Fruit fly (Drosophila melanogaster) whole organism, embryonic: ENCODE data around the gene Uro.

Experiments used
- BEAF-32 ChIP-seq: fragments of 200-800 bp; sonication (Bioruptor generic); optimal IDR thresholded peaks from 3 replicates; lab custom pipeline; 2017; ENCODE audit warnings: missing biosample characterization, missing genetic modification characterization, mild to moderate bottlenecking, moderate library complexity, missing genetic modification reagents
- CG10654 ChIP-seq: fragments of 200-800 bp; sonication (Bioruptor generic); optimal IDR thresholded peaks from 2 replicates; lab custom pipeline; 2016; ENCODE audit warnings: missing biosample characterization, missing genetic modification characterization
- CG11398 ChIP-seq: fragments of 200-800 bp; sonication (Bioruptor generic); optimal IDR thresholded peaks from 2 replicates; lab custom pipeline; 2016; ENCODE audit warnings: missing biosample characterization, missing genetic modification characterization
- CG12155 ChIP-seq: fragments of 200-800 bp; sonication (Bioruptor generic); optimal IDR thresholded peaks from 3 replicates; lab custom pipeline; 2016; ENCODE audit warnings: missing biosample characterization, missing genetic modification characterization
- CG12659 ChIP-seq: fragments of 200-800 bp; sonication (Bioruptor generic); optimal IDR thresholded peaks from 3 replicates; lab custom pipeline; 2017; ENCODE audit warnings: mild to moderate bottlenecking, missing biosample characterization, missing genetic modification reagents, missing genetic modification characterization
- CG14710 ChIP-seq: fragments of 200-800 bp; sonication (Bioruptor generic); optimal IDR thresholded peaks from 3 replicates; lab custom pipeline; 2019; ENCODE audit warnings: missing biosample characterization, mild to moderate bottlenecking, missing genetic modification characterization, moderate library complexity
- CG1529 ChIP-seq: fragments of 200-800 bp; sonication (Bioruptor generic); optimal IDR thresholded peaks from 3 replicates; lab custom pipeline; 2018; ENCODE audit warnings: missing biosample characterization, missing genetic modification characterization
- CG18599 ChIP-seq: fragments of 200-800 bp; sonication (Bioruptor generic); optimal IDR thresholded peaks from 3 replicates; lab custom pipeline; 2017; ENCODE audit warnings: missing biosample characterization, missing genetic modification characterization, mild to moderate bottlenecking, moderate library complexity, missing genetic modification reagents
- CG2678 ChIP-seq: fragments of 200-800 bp; sonication (Bioruptor generic); optimal IDR thresholded peaks from 3 replicates; lab custom pipeline; 2019; ENCODE audit warnings: missing biosample characterization, mild to moderate bottlenecking, missing genetic modification characterization, moderate library complexity
- CG3065 ChIP-seq: fragments of 200-800 bp; sonication (Bioruptor generic); optimal IDR thresholded peaks from 2 replicates; lab custom pipeline; 2016; ENCODE audit warnings: missing biosample characterization, missing genetic modification characterization
- CG31388 ChIP-seq: fragments of 200-800 bp; sonication (Bioruptor generic); optimal IDR thresholded peaks from 2 replicates; lab custom pipeline; 2016; ENCODE audit warnings: missing biosample characterization, missing genetic modification characterization
- CG33213 ChIP-seq: fragments of 200-800 bp; sonication (Bioruptor generic); optimal IDR thresholded peaks from 3 replicates; lab custom pipeline; 2016; ENCODE audit warnings: missing biosample characterization, missing genetic modification characterization
- CG3847 ChIP-seq: fragments of 200-800 bp; sonication (Bioruptor generic); IDR thresholded peaks from 2 replicates; pipeline ENCODE4 v1.3.6; 2022; ENCODE audit warnings: missing biosample characterization, missing genetic modification characterization
- CG4360 ChIP-seq: fragments of 200-800 bp; sonication (Bioruptor generic); IDR thresholded peaks from 2 replicates; pipeline ENCODE4 v1.3.6; 2022; ENCODE audit warnings: missing biosample characterization, missing genetic modification characterization
- CG5245 ChIP-seq: fragments of 200-800 bp; sonication (Bioruptor generic); optimal IDR thresholded peaks from 3 replicates; lab custom pipeline; 2016; ENCODE audit warnings: missing biosample characterization, missing genetic modification characterization
- CG5953 ChIP-seq: fragments of 200-800 bp; sonication (Bioruptor generic); IDR thresholded peaks from 2 replicates; pipeline ENCODE4 v1.3.6; 2022; ENCODE audit warnings: missing biosample characterization, missing genetic modification characterization
- CG6654 ChIP-seq: fragments of 200-800 bp; sonication (Bioruptor generic); optimal IDR thresholded peaks from 2 replicates; lab custom pipeline; 2017; ENCODE audit warnings: missing biosample characterization, mild to moderate bottlenecking, missing genetic modification characterization
- CG7839 ChIP-seq: fragments of 200-800 bp; sonication (Bioruptor generic); optimal IDR thresholded peaks from 3 replicates; lab custom pipeline; 2018; ENCODE audit warnings: missing biosample characterization, mild to moderate bottlenecking, missing genetic modification characterization, moderate library complexity
- CG7987 ChIP-seq: fragments of 200-800 bp; sonication (Bioruptor generic); optimal IDR thresholded peaks from 2 replicates; lab custom pipeline; 2018; ENCODE audit warnings: missing biosample characterization, mild to moderate bottlenecking, missing genetic modification characterization, moderate library complexity
- CG8290 ChIP-seq, 3 experiments: fragments of 200-800 bp; sonication (Bioruptor generic); optimal IDR thresholded peaks; 2 replicates each; lab custom pipeline; 2016 to 2019; ENCODE audit warnings: missing biosample characterization in 3 of 3, missing genetic modification characterization in 3 of 3, mild to moderate bottlenecking in 2 of 3, moderate library complexity in 1 of 3
- Mes4 ChIP-seq: fragments of 200-800 bp; sonication (Bioruptor generic); optimal IDR thresholded peaks from 2 replicates; lab custom pipeline; 2016; ENCODE audit warnings: missing biosample characterization, missing genetic modification characterization
- Myb ChIP-seq: fragments of 200-800 bp; sonication (Bioruptor generic); optimal IDR thresholded peaks from 2 replicates; lab custom pipeline; 2016; ENCODE audit warnings: missing biosample characterization, missing genetic modification characterization
- NFAT ChIP-seq: fragments of 200-800 bp; sonication (Bioruptor generic); IDR thresholded peaks from 2 replicates; pipeline ENCODE4 v1.3.6; 2022; ENCODE audit warnings: missing biosample characterization, missing genetic modification characterization
- Nf-YA ChIP-seq: fragments of 200-800 bp; sonication (Bioruptor generic); IDR thresholded peaks from 2 replicates; pipeline ENCODE4 v1.3.6; 2022; ENCODE audit warnings: missing biosample characterization, missing genetic modification characterization
- Ptx1 ChIP-seq: fragments of 200-800 bp; sonication (Bioruptor generic); IDR thresholded peaks from 2 replicates; pipeline ENCODE4 v1.3.6; 2022; ENCODE audit warnings: missing biosample characterization, missing genetic modification characterization
- Scr ChIP-seq: fragments of 200-800 bp; sonication (Bioruptor generic); IDR thresholded peaks from 2 replicates; pipeline ENCODE4 v1.3.6; 2022; ENCODE audit warnings: missing biosample characterization, missing genetic modification characterization; ENCODE audit not compliant: partially characterized antibody
- Side ChIP-seq: fragments of 200-800 bp; sonication (Bioruptor generic); optimal IDR thresholded peaks from 2 replicates; lab custom pipeline; 2016; ENCODE audit warnings: missing biosample characterization, missing genetic modification characterization
- YL-1 ChIP-seq: fragments of 200-800 bp; sonication (Bioruptor generic); optimal IDR thresholded peaks from 3 replicates; lab custom pipeline; 2017; ENCODE audit warnings: missing biosample characterization, mild to moderate bottlenecking, missing genetic modification characterization
- bcd ChIP-seq: fragments of 200-800 bp; sonication (Bioruptor generic); optimal IDR thresholded peaks from 2 replicates; lab custom pipeline; 2017; ENCODE audit warnings: missing biosample characterization, mild to moderate bottlenecking, missing genetic modification characterization
- br ChIP-seq: fragments of >200 bp; optimal IDR thresholded peaks from 2 replicates; lab custom pipeline; 2017
- caup ChIP-seq: fragments of 200-800 bp; sonication (Bioruptor generic); optimal IDR thresholded peaks from 3 replicates; lab custom pipeline; 2017; ENCODE audit warnings: missing biosample characterization, mild to moderate bottlenecking, missing genetic modification characterization, moderate library complexity; ENCODE audit not compliant: severe bottlenecking
- croc ChIP-seq: fragments of 200-800 bp; sonication (Bioruptor generic); conservative IDR thresholded peaks from 3 replicates; pipeline ENCODE4 v1.3.6; 2022; ENCODE audit warnings: missing biosample characterization, missing genetic modification characterization
- crol ChIP-seq: fragments of 200-800 bp; sonication (Bioruptor generic); IDR thresholded peaks from 2 replicates; pipeline ENCODE4 v1.3.6; 2022; ENCODE audit warnings: missing biosample characterization, missing genetic modification characterization
- danr ChIP-seq: fragments of 200-800 bp; sonication (Bioruptor generic); IDR thresholded peaks from 2 replicates; pipeline ENCODE4 v1.3.6; 2022; ENCODE audit warnings: missing biosample characterization, missing genetic modification characterization
- dmrt11E ChIP-seq: fragments of 200-800 bp; sonication (Bioruptor generic); optimal IDR thresholded peaks from 3 replicates; lab custom pipeline; 2018; ENCODE audit warnings: missing biosample characterization, mild to moderate bottlenecking, missing genetic modification characterization, moderate library complexity
- fd64A ChIP-seq: fragments of 200-800 bp; sonication (Bioruptor generic); optimal IDR thresholded peaks from 3 replicates; lab custom pipeline; 2018; ENCODE audit warnings: missing biosample characterization, mild to moderate bottlenecking, missing genetic modification characterization
- gcm ChIP-seq: fragments of 200-800 bp; sonication (Bioruptor generic); optimal IDR thresholded peaks from 2 replicates; lab custom pipeline; 2019; ENCODE audit warnings: missing biosample characterization, mild to moderate bottlenecking, missing genetic modification characterization, moderate library complexity
- jing ChIP-seq: fragments of 200-800 bp; sonication (Bioruptor generic); optimal IDR thresholded peaks from 2 replicates; lab custom pipeline; 2018; ENCODE audit warnings: missing biosample characterization, mild to moderate bottlenecking, missing genetic modification characterization
- jumu ChIP-seq: fragments of 200-800 bp; sonication (Bioruptor generic); optimal IDR thresholded peaks from 3 replicates; lab custom pipeline; 2016; ENCODE audit warnings: missing biosample characterization, missing genetic modification characterization
- lov ChIP-seq, 2 experiments: fragments of 200-800 bp in 1 of 2; fragments of >200 bp in 1 of 2; sonication (Bioruptor generic) in 1 of 2; IDR thresholded peaks in 1 of 2; optimal IDR thresholded peaks in 1 of 2; 2 replicates in 1 of 2; 3 replicates in 1 of 2; pipeline versions ENCODE4 v1.3.6 to Lab custom; 2017 to 2022; ENCODE audit warnings: missing biosample characterization in 1 of 2, missing genetic modification characterization in 1 of 2
- mam ChIP-seq: fragments of 200-800 bp; sonication (Bioruptor generic); optimal IDR thresholded peaks from 3 replicates; lab custom pipeline; 2016; ENCODE audit warnings: missing biosample characterization, missing genetic modification characterization
- p53 ChIP-seq: fragments of 200-800 bp; sonication (Bioruptor generic); optimal IDR thresholded peaks from 2 replicates; lab custom pipeline; 2016; ENCODE audit warnings: missing biosample characterization, missing genetic modification characterization
- pnt ChIP-seq: fragments of 200-800 bp; sonication (Bioruptor generic); optimal IDR thresholded peaks from 3 replicates; lab custom pipeline; 2016; ENCODE audit warnings: missing biosample characterization, missing genetic modification characterization
- pum ChIP-seq: fragments of 200-800 bp; sonication (Bioruptor generic); optimal IDR thresholded peaks from 2 replicates; lab custom pipeline; 2016; ENCODE audit warnings: missing biosample characterization, missing genetic modification characterization
- run ChIP-seq: fragments of 200-800 bp; sonication (Bioruptor generic); optimal IDR thresholded peaks from 3 replicates; lab custom pipeline; 2018; ENCODE audit warnings: missing biosample characterization, mild to moderate bottlenecking, missing genetic modification characterization
- sd ChIP-seq: fragments of 200-800 bp; sonication (Bioruptor generic); optimal IDR thresholded peaks from 3 replicates; lab custom pipeline; 2018; ENCODE audit warnings: missing biosample characterization, mild to moderate bottlenecking, missing genetic modification characterization, moderate library complexity
- stwl ChIP-seq: fragments of 200-800 bp; sonication (Bioruptor generic); optimal IDR thresholded peaks from 3 replicates; lab custom pipeline; 2018; ENCODE audit warnings: missing biosample characterization, mild to moderate bottlenecking, missing genetic modification characterization, moderate library complexity
- sug ChIP-seq: fragments of 200-800 bp; optimal IDR thresholded peaks from 2 replicates; lab custom pipeline; 2019; ENCODE audit warnings: missing biosample characterization, mild to moderate bottlenecking, missing genetic modification characterization, moderate library complexity
- tup ChIP-seq: fragments of 200-800 bp; sonication (Bioruptor generic); optimal IDR thresholded peaks from 2 replicates; lab custom pipeline; 2016; ENCODE audit warnings: missing biosample characterization, mild to moderate bottlenecking, missing genetic modification characterization, moderate library complexity
- z ChIP-seq: fragments of 200-800 bp; sonication (Bioruptor generic); IDR thresholded peaks from 3 replicates; pipeline ENCODE4 v1.3.6; 2022; ENCODE audit warnings: missing biosample characterization, missing genetic modification characterization
- zfh2 ChIP-seq: fragments of 200-800 bp; sonication (Bioruptor generic); optimal IDR thresholded peaks from 2 replicates; lab custom pipeline; 2016; ENCODE audit warnings: missing biosample characterization, missing genetic modification characterization

Uro gene

dm6 chr2L:7809699-7810088 lies 29.8 kb downstream of the Uro start (continued):
- TF ChIP-seq Mes4 (GFP tag; lab: Kevin White, UChicago) (no peak), CG10654 (no peak), bcd (GFP tag; lab: Kevin White, UChicago) (no peak), YL-1 (GFP tag; lab: Kevin White, UChicago) (peak; percentile 36), BEAF-32 (GFP tag; lab: Kevin White, UChicago) (no peak), CG3847 (GFP tag; lab: Robert Waterston, UW) (no peak), jumu (GFP tag; lab: Kevin White, UChicago) (no peak), mam (no peak), dmrt11E (tag; lab: Kevin White, UChicago) (no peak), Myb (GFP tag; lab: Kevin White, UChicago) (peak; percentile 39), CG14710 (tag; lab: Kevin White, UChicago) (no peak), Ptx1 (GFP tag; lab: Robert Waterston, UW) (0 out of 2 replicates have a peak, but pooled peaks have one; percentile 7), CG5953 (GFP tag; lab: Robert Waterston, UW) (no peak), CG18599 (GFP tag; lab: Kevin White, UChicago) (peak; percentile 57), caup (GFP tag; lab: Kevin White, UChicago) (no peak), CG33213 (no peak), lov (optimal IDR thresholded peaks at IDR 0.05; lab: Kevin White, UChicago) (no peak), lov (GFP tag; IDR thresholded peaks at IDR 0.05; lab: Robert Waterston, UW) (no peak), sug (peak; percentile 39), CG2678 (tag; lab: Kevin White, UChicago) (no peak), p53 (GFP tag; lab: Kevin White, UChicago) (no peak), sd (tag; lab: Kevin White, UChicago) (peak; percentile 98), CG5245 (GFP tag; lab: Kevin White, UChicago) (no peak), NFAT (peak; percentile 4; the same call in 1 of the 2 replicates), CG1529 (GFP tag; lab: Kevin White, UChicago) (no peak), zfh2 (no peak), CG7839 (no peak), CG12155 (GFP tag; lab: Kevin White, UChicago) (no peak), CG12659 (peak; percentile 50), jing (GFP tag; lab: Kevin White, UChicago) (no peak), fd64A (GFP tag; lab: Kevin White, UChicago) (no peak), pnt (GFP tag; lab: Kevin White, UChicago) (no peak), z (GFP tag; lab: Robert Waterston, UW) (peak; percentile 66; the same call in 2 of the 3 replicates), CG7987 (GFP tag; lab: Kevin White, UChicago) (peak; percentile 63), Nf-YA (GFP tag; lab: Robert Waterston, UW) (no peak), CG4360 (GFP tag; lab: Robert Waterston, UW) (no peak), stwl (tag; lab: Kevin White, UChicago) (no peak), tup (GFP tag; lab: Kevin White, UChicago) (no peak), CG11398 (GFP tag; lab: Kevin White, UChicago) (no peak), danr (no peak), gcm (GFP tag; lab: Kevin White, UChicago) (no peak), crol (GFP tag; lab: Robert Waterston, UW) (peak; percentile 96), croc (GFP tag; lab: Robert Waterston, UW) (no peak), Side (GFP tag; lab: Kevin White, UChicago) (no peak), CG8290 (GFP tag; optimal IDR thresholded peaks at IDR 0.05; lab: Kevin White, UChicago) (no peak), CG8290 (tag; optimal IDR thresholded peaks at IDR 0.05; lab: Kevin White, UChicago) (peak in 1 of 2 experiments; percentile 49), pum (no peak), br (lab: Kevin White, UChicago) (no peak), CG3065 (GFP tag; lab: Kevin White, UChicago) (no peak), CG6654 (GFP tag; lab: Kevin White, UChicago) (no peak), run (tag; lab: Kevin White, UChicago) (no peak), CG31388 (GFP tag; lab: Kevin White, UChicago) (no peak), Scr (GFP tag; lab: Robert Waterston, UW) (no peak)
